Worm (Caenorhabditis elegans): Measurements from ENCODE around the gene Y55B1BL.2.
A peak's percentile ranks its signal among the peaks of the same experiment; 100 is the strongest.

The Y55B1BL.2 gene

DNA sequence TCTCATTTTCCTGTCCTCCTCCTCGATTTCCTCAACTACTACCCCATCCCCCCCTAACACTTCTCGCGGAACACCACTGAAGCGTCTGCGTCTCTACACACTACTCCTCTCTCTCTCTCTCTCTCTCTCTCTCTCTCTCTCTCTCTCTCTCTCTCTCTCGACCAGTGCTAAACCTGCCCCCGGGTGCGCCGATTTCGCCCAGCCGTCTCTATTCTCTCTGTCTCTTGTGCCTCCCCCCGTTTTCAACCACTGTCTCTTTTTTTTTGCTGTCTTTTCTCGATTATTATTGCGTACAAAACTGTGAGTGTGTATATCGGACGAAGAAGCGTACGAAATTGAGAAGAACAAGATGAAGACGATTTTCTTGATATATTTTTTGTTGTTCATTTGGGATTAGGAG lies 30.4 kb downstream of the Y55B1BL.2 start (continued):
- no peak for TF ChIP-seq zag-1 (tag; optimal IDR thresholded peaks at IDR 0.05)

DNA sequence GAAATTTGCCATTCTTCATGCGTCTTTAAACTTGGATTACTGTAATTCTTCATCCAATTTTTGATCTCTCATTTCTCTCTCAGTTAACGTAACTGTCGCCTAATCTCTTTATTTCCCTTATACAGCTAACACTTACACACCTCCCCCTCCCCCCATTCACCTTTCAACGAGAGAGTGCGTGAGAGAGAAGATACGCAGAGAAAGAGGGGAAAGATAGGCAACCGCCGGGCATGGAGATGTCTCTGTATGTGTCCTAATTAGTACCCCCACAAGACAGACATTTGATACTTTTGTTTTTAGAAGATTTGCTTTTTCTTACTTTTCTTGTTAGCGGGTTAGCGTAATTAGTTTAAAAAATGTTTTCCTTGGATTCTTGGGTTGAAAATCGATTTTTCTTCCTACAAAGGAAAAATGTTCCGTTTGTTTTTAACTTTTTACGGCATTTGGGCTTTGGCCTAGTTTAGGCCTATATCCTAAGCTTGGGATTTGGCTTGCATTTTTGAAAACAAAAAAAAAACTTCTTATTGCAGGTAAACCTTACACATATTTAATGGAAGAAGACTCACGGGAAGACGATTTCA lies 31.9 kb downstream of the Y55B1BL.2 start, which contains the start of gene affl-2:
Gene affl-2 (plus strand): TSS at position 531 of the 581 bp plus-strand sequence.
- TF ChIP-seq aly-2 (tag; optimal IDR thresholded peaks at IDR 0.05) = no peak
- peak; percentile 47 for TF ChIP-seq nhr-25 (tag; optimal IDR thresholded peaks at IDR 0.05)
- TF ChIP-seq hmg-11 (tag; optimal IDR thresholded peaks at IDR 0.05) = peak; percentile 40
- TF ChIP-seq sea-2 (GFP tag; optimal IDR thresholded peaks at IDR 0.05) = peak; percentile 8
- peak; percentile 63 for TF ChIP-seq nhr-23 (tag; optimal IDR thresholded peaks at IDR 0.05)

ce11 chrIII:437033-437432 lies 34.5 kb downstream of the Y55B1BL.2 start:
- TF ChIP-seq unc-39 (tag; optimal IDR thresholded peaks at IDR 0.05) = no peak
- TF ChIP-seq hmg-11 (tag; optimal IDR thresholded peaks at IDR 0.05) = no peak
- no peak for TF ChIP-seq pqm-1 (tag; optimal IDR thresholded peaks at IDR 0.05)
- TF ChIP-seq ceh-16 (tag; optimal IDR thresholded peaks at IDR 0.05) = no peak
- TF ChIP-seq elt-3 (tag; optimal IDR thresholded peaks at IDR 0.05) = no peak
- no peak for TF ChIP-seq zag-1 (tag; optimal IDR thresholded peaks at IDR 0.05)
- TF ChIP-seq lin-15B (tag; optimal IDR thresholded peaks at IDR 0.05) = no peak
- TF ChIP-seq nhr-43 (tag; optimal IDR thresholded peaks at IDR 0.05; ENCODE audit: poor library complexity, severe bottlenecking) = no peak
- no peak for TF ChIP-seq ceh-28 (tag; optimal IDR thresholded peaks at IDR 0.05)
- no peak for TF ChIP-seq lsy-12 (tag; optimal IDR thresholded peaks at IDR 0.05)
- TF ChIP-seq elt-2 (tag; optimal IDR thresholded peaks at IDR 0.05) = no peak
- no peak for TF ChIP-seq egl-27 (tag; optimal IDR thresholded peaks at IDR 0.05)
- TF ChIP-seq nhr-77 (tag; optimal IDR thresholded peaks at IDR 0.05) = no peak
- no peak for TF ChIP-seq nhr-23 (tag; optimal IDR thresholded peaks at IDR 0.05)
- no peak for TF ChIP-seq nhr-28 (tag; optimal IDR thresholded peaks at IDR 0.05)
- TF ChIP-seq nhr-12 (tag; optimal IDR thresholded peaks at IDR 0.05) = no peak
- TF ChIP-seq pha-4 (tag; optimal IDR thresholded peaks at IDR 0.05) = no peak
- TF ChIP-seq ceh-82 (tag; optimal IDR thresholded peaks at IDR 0.05) = no peak

- TF ChIP-seq nhr-28 (tag; optimal IDR thresholded peaks at IDR 0.05) (no peak), nhr-77 (tag; optimal IDR thresholded peaks at IDR 0.05) (no peak), sea-2 (GFP tag; optimal IDR thresholded peaks at IDR 0.05) (no peak), mml-1 (tag; optimal IDR thresholded peaks at IDR 0.05) (no peak)
These were observed 37.4 kb downstream of the Y55B1BL.2 start, which contains the start of gene affl-1 for ce11 chrIII:439926-440325. affl-1 (plus strand) TSS chrIII:440226.

ce11 chrIII:444101-444500 lies 41.5 kb downstream of the Y55B1BL.2 start, which contains the start of gene Y55B1BR.8:
Y55B1BR.8 (plus strand) TSS chrIII:444401.
- TF ChIP-seq nhr-76 (tag; optimal IDR thresholded peaks at IDR 0.05) = no peak

DNA sequence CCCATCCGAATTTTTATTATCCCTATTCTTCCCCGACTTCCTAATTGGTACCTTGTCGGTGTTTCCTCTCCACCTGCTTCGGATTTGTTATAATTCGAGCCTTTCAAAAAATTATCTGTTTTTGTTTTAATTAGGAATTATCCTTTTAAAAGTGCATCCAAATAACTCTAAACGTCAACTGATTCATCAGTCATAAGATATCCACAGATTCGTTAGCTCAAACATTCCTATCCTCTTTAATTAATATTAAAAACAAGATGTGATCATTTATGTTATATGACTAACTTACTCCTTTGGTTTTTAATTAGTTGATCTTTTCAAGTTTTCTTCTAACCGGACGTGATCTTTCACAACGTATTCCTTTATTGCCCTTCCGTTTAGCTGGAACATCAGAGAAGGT lies 44.3 kb downstream of the Y55B1BL.2 start:
- TF ChIP-seq nhr-25 (tag; optimal IDR thresholded peaks at IDR 0.05) (no peak), lsy-12 (tag; optimal IDR thresholded peaks at IDR 0.05) (no peak), nhr-67 (tag; optimal IDR thresholded peaks at IDR 0.05) (no peak), elt-1 (tag; optimal IDR thresholded peaks at IDR 0.05) (no peak), mdl-1 (tag; optimal IDR thresholded peaks at IDR 0.05) (no peak), unc-62 (GFP tag; optimal IDR thresholded peaks at IDR 0.05) (no peak), ZK546.5 (tag; optimal IDR thresholded peaks at IDR 0.05) (no peak), skn-1 (tag; optimal IDR thresholded peaks at IDR 0.05) (no peak), mml-1 (tag; optimal IDR thresholded peaks at IDR 0.05) (no peak), zag-1 (tag; optimal IDR thresholded peaks at IDR 0.05) (no peak), eor-1 (tag; optimal IDR thresholded peaks at IDR 0.05) (no peak), tbx-2 (tag; optimal IDR thresholded peaks at IDR 0.05) (no peak), nhr-28 (tag; optimal IDR thresholded peaks at IDR 0.05) (no peak), fos-1 (tag; optimal IDR thresholded peaks at IDR 0.05) (no peak), fkh-10 (GFP tag; optimal IDR thresholded peaks at IDR 0.05) (no peak), nhr-76 (tag; optimal IDR thresholded peaks at IDR 0.05) (no peak), elt-2 (tag; optimal IDR thresholded peaks at IDR 0.05) (no peak), ceh-9 (tag; optimal IDR thresholded peaks at IDR 0.05) (no peak)
